Worm (Caenorhabditis elegans) whole organism, L4 larva: Measurements from ENCODE around the gene C24B5.4.
A peak's percentile ranks its signal among the peaks of the same experiment; 100 is the strongest.

Source experiments
- F37D6.2 ChIP-seq: sonication (generic microtip); optimal IDR thresholded peaks from 2 replicates; lab custom pipeline; 2016; ENCODE audit warnings: mild to moderate bottlenecking, missing genetic modification characterization, missing compliant biosample characterization
- dmd-6 ChIP-seq: fragments of 200-800 bp; sonication (Bioruptor generic); IDR thresholded peaks from 2 replicates; pipeline ENCODE4 v1.3.6; 2022; ENCODE audit warnings: missing genetic modification reagents, missing genetic modification characterization, missing compliant biosample characterization
- hlh-11 ChIP-seq: fragments of 200-800 bp; sonication (Bioruptor generic); optimal IDR thresholded peaks from 2 replicates; lab custom pipeline; 2018; ENCODE audit warnings: mild to moderate bottlenecking, missing genetic modification characterization, missing compliant biosample characterization
- nhr-28 ChIP-seq: fragments of 150-350 bp; optimal IDR thresholded peaks from 2 replicates; lab custom pipeline; 2014; ENCODE audit warnings: missing biosample characterization, missing genetic modification characterization
- pqm-1 ChIP-seq: sonication (generic microtip); optimal IDR thresholded peaks from 2 replicates; lab custom pipeline; 2017; ENCODE audit warnings: missing biosample characterization, missing genetic modification characterization
- saeg-2 ChIP-seq: fragments of 200-800 bp; sonication (Bioruptor generic); IDR thresholded peaks from 2 replicates; pipeline ENCODE4 v1.3.6; 2022; ENCODE audit warnings: missing genetic modification reagents, missing genetic modification characterization, missing compliant biosample characterization
- tra-1 ChIP-seq: fragments of 200-800 bp; sonication (Bioruptor generic); IDR thresholded peaks from 2 replicates; pipeline ENCODE4 v1.3.6; 2022; ENCODE audit warnings: missing genetic modification reagents, missing genetic modification characterization, missing compliant biosample characterization

C24B5.4 gene

ce11 chrV:9146196-9146595, 50.9 kb downstream of the C24B5.4 start:
- TF ChIP-seq hlh-11 (tag; lab: Kevin White, UChicago), result peak; percentile 38
- TF ChIP-seq nhr-28 (tag; lab: Kevin White, UChicago), result peak; percentile 3
- no peak for TF ChIP-seq F37D6.2
- peak; percentile 75 for TF ChIP-seq dmd-6
- TF ChIP-seq tra-1 (GFP tag; lab: Robert Waterston, UW), result 0 out of 2 replicates have a peak, but pooled peaks have one; percentile 17
- TF ChIP-seq saeg-2 (GFP tag; lab: Robert Waterston, UW), result no peak
- peak; percentile 23 for TF ChIP-seq pqm-1 (tag; lab: Kevin White, UChicago)
